Fruit fly (Drosophila melanogaster): ENCODE data around the gene Rab11.

The Rab11 gene

dm6 chr3R:21065010-21065695, 46.1 kb upstream of the Rab11 start, which contains the start of gene AnxB9 (continued):
- TF ChIP-seq caup (GFP tag; optimal IDR thresholded peaks at IDR 0.05; ENCODE audit: severe bottlenecking) (peak; percentile 60), Fer3 (tag; optimal IDR thresholded peaks at IDR 0.05) (peak; percentile 57), CG15514 (GFP tag; optimal IDR thresholded peaks at IDR 0.05) (peak; percentile 72), CG7839 (tag; optimal IDR thresholded peaks at IDR 0.05) (peak; percentile 15), sens (GFP tag) (peak; percentile 84), jumu (GFP tag; optimal IDR thresholded peaks at IDR 0.05) (no peak), ase (GFP tag; IDR thresholded peaks at IDR 0.05) (no peak), Lim3 (GFP tag; IDR thresholded peaks at IDR 0.05) (no peak), pita (GFP tag; optimal IDR thresholded peaks at IDR 0.05) (no peak), fd64A (GFP tag; optimal IDR thresholded peaks at IDR 0.05) (peak; percentile 56), Sox100B (GFP tag; optimal IDR thresholded peaks at IDR 0.05) (no peak), Nf-YA (GFP tag; IDR thresholded peaks at IDR 0.05) (no peak), crc (GFP tag; optimal IDR thresholded peaks at IDR 0.05) (no peak), Nf-YB (GFP tag; optimal IDR thresholded peaks at IDR 0.05) (no peak), CG4404 (GFP tag; IDR thresholded peaks at IDR 0.05) (no peak), so (GFP tag; IDR thresholded peaks at IDR 0.05) (0 out of 3 replicates have a peak, but pooled peaks have one; percentile 9), CG11085 (GFP tag; IDR thresholded peaks at IDR 0.05) (no peak), CG9609 (GFP tag; optimal IDR thresholded peaks at IDR 0.05) (no peak), kay (GFP tag; optimal IDR thresholded peaks at IDR 0.05) (no peak), CG17568 (GFP tag; optimal IDR thresholded peaks at IDR 0.05) (peak; percentile 67), knrl (GFP tag; IDR thresholded peaks at IDR 0.05; ENCODE audit: partially characterized antibody) (peak; percentile 5; the same call in 2 of the 3 replicates), gem (tag; optimal IDR thresholded peaks at IDR 0.05) (no peak), CG18599 (GFP tag; optimal IDR thresholded peaks at IDR 0.05) (peak; percentile 66), CG9437 (GFP tag; optimal IDR thresholded peaks at IDR 0.05) (no peak), CG7372 (GFP tag; IDR thresholded peaks at IDR 0.05) (no peak), CG31388 (GFP tag; optimal IDR thresholded peaks at IDR 0.05) (no peak), eve (GFP tag; optimal IDR thresholded peaks at IDR 0.05) (no peak), BtbVII (GFP tag; optimal IDR thresholded peaks at IDR 0.05) (peak; percentile 39), CG33557 (GFP tag; optimal IDR thresholded peaks at IDR 0.05) (peak; percentile 17), CG1024 (GFP tag; IDR thresholded peaks at IDR 0.05) (no peak), Side (GFP tag; optimal IDR thresholded peaks at IDR 0.05) (peak; percentile 42), sqz (GFP tag; optimal IDR thresholded peaks at IDR 0.05) (peak; percentile 33), Ssrp (tag; optimal IDR thresholded peaks at IDR 0.05) (no peak), CG17385 (GFP tag; optimal IDR thresholded peaks at IDR 0.05) (peak; percentile 55), Atf-2 (GFP tag; optimal IDR thresholded peaks at IDR 0.05) (no peak), CG1602 (GFP tag; optimal IDR thresholded peaks at IDR 0.05) (no peak), CG17186 (GFP tag; optimal IDR thresholded peaks at IDR 0.05) (no peak), CG16815 (GFP tag; optimal IDR thresholded peaks at IDR 0.05) (no peak), CG14441 (GFP tag; IDR thresholded peaks at IDR 0.05) (no peak), trem (tag; optimal IDR thresholded peaks at IDR 0.05) (peak; percentile 41), Usf (GFP tag; optimal IDR thresholded peaks at IDR 0.05) (no peak), vvl (GFP tag; IDR thresholded peaks at IDR 0.05) (peak; percentile 59), CG3407 (GFP tag; optimal IDR thresholded peaks at IDR 0.05) (peak; percentile 38), Myb (GFP tag; optimal IDR thresholded peaks at IDR 0.05) (no peak), Dp (GFP tag; optimal IDR thresholded peaks at IDR 0.05) (no peak), Optix (GFP tag; IDR thresholded peaks at IDR 0.05) (no peak), CG43689 (GFP tag; IDR thresholded peaks at IDR 0.05) (no peak), CG31441 (GFP tag; IDR thresholded peaks at IDR 0.05) (no peak), CG6254 (GFP tag; optimal IDR thresholded peaks at IDR 0.05) (no peak), CG10274 (GFP tag; optimal IDR thresholded peaks at IDR 0.05) (no peak)

Data from whole organism, embryonic.